Fruit fly (Drosophila melanogaster): Measurements from ENCODE around the gene CG18628.
A peak's percentile ranks its signal among the peaks of the same experiment; 100 is the strongest.

The CG18628 gene

dm6 chr3L:10659993-10660743, 20.6 kb downstream of the CG18628 start (continued):
- no peak for TF ChIP-seq Rx (GFP tag; IDR thresholded peaks at IDR 0.05)
- TF ChIP-seq Trl (optimal IDR thresholded peaks at IDR 0.05), result peak; percentile 46 to 51
- no peak for TF ChIP-seq Trl (GFP tag; optimal IDR thresholded peaks at IDR 0.05)
- no peak for TF ChIP-seq ato (GFP tag; IDR thresholded peaks at IDR 0.05; ENCODE audit: partially characterized antibody)
- no peak for TF ChIP-seq CG10543 (GFP tag; optimal IDR thresholded peaks at IDR 0.05)
- no peak for TF ChIP-seq HLHmδ (GFP tag; optimal IDR thresholded peaks at IDR 0.05)
- TF ChIP-seq nerfin-2 (GFP tag; IDR thresholded peaks at IDR 0.05; ENCODE audit: partially characterized antibody), result no peak
- no peak for TF ChIP-seq C15 (GFP tag; IDR thresholded peaks at IDR 0.05)
- no peak for TF ChIP-seq NfI (GFP tag; optimal IDR thresholded peaks at IDR 0.05)
- peak; percentile 25 for TF ChIP-seq Sox102F (GFP tag; optimal IDR thresholded peaks at IDR 0.05)
- no peak for TF ChIP-seq Neu2 (GFP tag; optimal IDR thresholded peaks at IDR 0.05; ENCODE audit: borderline replicate concordance)
- TF ChIP-seq pros (GFP tag; optimal IDR thresholded peaks at IDR 0.05), result no peak
- TF ChIP-seq CHES-1-like (GFP tag; optimal IDR thresholded peaks at IDR 0.05), result no peak
- no peak for TF ChIP-seq Hmx (GFP tag; optimal IDR thresholded peaks at IDR 0.05)
- no peak for TF ChIP-seq CG2116 (GFP tag; optimal IDR thresholded peaks at IDR 0.05)
- TF ChIP-seq CG10147 (GFP tag; optimal IDR thresholded peaks at IDR 0.05), result no peak
- TF ChIP-seq D19A (tag; optimal IDR thresholded peaks at IDR 0.05), result peak; percentile 24
- no peak for TF ChIP-seq CG10321 (GFP tag; IDR thresholded peaks at IDR 0.05)
- no peak for TF ChIP-seq CG1602 (GFP tag; optimal IDR thresholded peaks at IDR 0.05)
- no peak for TF ChIP-seq CG5180 (GFP tag; optimal IDR thresholded peaks at IDR 0.05)
- TF ChIP-seq HmgZ (tag; optimal IDR thresholded peaks at IDR 0.05), result no peak
- no peak for TF ChIP-seq wek (GFP tag; optimal IDR thresholded peaks at IDR 0.05)
- no peak for TF ChIP-seq sisA (GFP tag; IDR thresholded peaks at IDR 0.05)
- no peak for TF ChIP-seq h (optimal IDR thresholded peaks at IDR 0.05)
- TF ChIP-seq sqz (GFP tag; optimal IDR thresholded peaks at IDR 0.05), result no peak
- TF ChIP-seq tll (GFP tag; optimal IDR thresholded peaks at IDR 0.05), result peak in 1 of 2 experiments; percentile 15
- no peak for TF ChIP-seq CG32767 (GFP tag; IDR thresholded peaks at IDR 0.05)
- TF ChIP-seq lbe (GFP tag; optimal IDR thresholded peaks at IDR 0.05), result no peak
- no peak for TF ChIP-seq ERR (GFP tag; optimal IDR thresholded peaks at IDR 0.05)
- no peak for TF ChIP-seq CG18011 (GFP tag; optimal IDR thresholded peaks at IDR 0.05)
- TF ChIP-seq Ravus (GFP tag; IDR thresholded peaks at IDR 0.05), result no peak
- no peak for TF ChIP-seq Scr (GFP tag; IDR thresholded peaks at IDR 0.05; ENCODE audit: partially characterized antibody)
- TF ChIP-seq ATbp (GFP tag; optimal IDR thresholded peaks at IDR 0.05), result no peak
- TF ChIP-seq unc-4 (GFP tag; IDR thresholded peaks at IDR 0.05; ENCODE audit: partially characterized antibody), result no peak
- peak; percentile 48 for TF ChIP-seq CG10979 (tag; optimal IDR thresholded peaks at IDR 0.05)
- TF ChIP-seq CG12942 (GFP tag; optimal IDR thresholded peaks at IDR 0.05), result no peak
- TF ChIP-seq Stat92E (GFP tag; optimal IDR thresholded peaks at IDR 0.05), result peak in 1 of 3 experiments; percentile 77
- no peak for TF ChIP-seq usp (GFP tag; optimal IDR thresholded peaks at IDR 0.05)
- no peak for TF ChIP-seq tio (GFP tag; optimal IDR thresholded peaks at IDR 0.05)
- TF ChIP-seq CG33213 (GFP tag; optimal IDR thresholded peaks at IDR 0.05), result no peak
- TF ChIP-seq CG31224 (GFP tag; IDR thresholded peaks at IDR 0.05), result no peak
- TF ChIP-seq CG17802 (tag; optimal IDR thresholded peaks at IDR 0.05), result no peak
- TF ChIP-seq BEAF-32 (GFP tag; optimal IDR thresholded peaks at IDR 0.05), result no peak
- peak; percentile 38 for TF ChIP-seq dmrt11E (tag; optimal IDR thresholded peaks at IDR 0.05)
- no peak for TF ChIP-seq nau (GFP tag; optimal IDR thresholded peaks at IDR 0.05)
- peak; percentile 52 for TF ChIP-seq CG18262 (tag; optimal IDR thresholded peaks at IDR 0.05)
- TF ChIP-seq Drgx (GFP tag; IDR thresholded peaks at IDR 0.05), result no peak
- no peak for TF ChIP-seq pfk (GFP tag; optimal IDR thresholded peaks at IDR 0.05)
- TF ChIP-seq slbo (GFP tag; IDR thresholded peaks at IDR 0.05), result no peak; the same call in 1 of the 2 replicates
